Fruit fly (Drosophila melanogaster): ENCODE results near the gene Ipk2.

dm6 chr2L:591511-591910 is 17.4 kb upstream of the Ipk2 start:
- TF ChIP-seq crol (GFP tag; IDR thresholded peaks at IDR 0.05) = no peak
- TF ChIP-seq hb (GFP tag; IDR thresholded peaks at IDR 0.05; ENCODE audit: partially characterized antibody) = no peak
- TF ChIP-seq Sox102F (GFP tag; optimal IDR thresholded peaks at IDR 0.05) = no peak
- no peak for TF ChIP-seq bab2 (GFP tag; optimal IDR thresholded peaks at IDR 0.05)
- no peak for TF ChIP-seq ind (GFP tag; optimal IDR thresholded peaks at IDR 0.05)
- no peak for TF ChIP-seq CG12071 (GFP tag; optimal IDR thresholded peaks at IDR 0.05)
- no peak for TF ChIP-seq zen (tag; optimal IDR thresholded peaks at IDR 0.05)

All from whole organism, embryonic.